Fruit fly (Drosophila melanogaster): ENCODE measurements around the gene CG9705.

Gene CG9705

dm6 chr3L:16779704-16780173 lies at the start of gene CG9705, which contains the start of gene mus302:
TSS of gene CG9705 (plus strand) at chr3L:16780100.
TSS of gene mus302 (minus strand) at chr3L:16779736.
- no peak for TF ChIP-seq psq (optimal IDR thresholded peaks at IDR 0.05)
- TF ChIP-seq Sin3A (optimal IDR thresholded peaks at IDR 0.05), result no peak
- no peak for TF ChIP-seq Myc (optimal IDR thresholded peaks at IDR 0.05)
- no peak for TF ChIP-seq h (optimal IDR thresholded peaks at IDR 0.05)
- TF ChIP-seq ttk (optimal IDR thresholded peaks at IDR 0.05), result no peak
- TF ChIP-seq insv (optimal IDR thresholded peaks at IDR 0.05), result no peak

- TF ChIP-seq ttk (optimal IDR thresholded peaks at IDR 0.05), result no peak
- no peak for TF ChIP-seq insv (optimal IDR thresholded peaks at IDR 0.05)
- TF ChIP-seq h (optimal IDR thresholded peaks at IDR 0.05), result no peak
- no peak for TF ChIP-seq Myc (optimal IDR thresholded peaks at IDR 0.05)
- TF ChIP-seq Sin3A (optimal IDR thresholded peaks at IDR 0.05), result no peak
- TF ChIP-seq psq (optimal IDR thresholded peaks at IDR 0.05), result no peak
Observed at dm6 chr3L:16730645-16731044, 49.3 kb upstream of the CG9705 start, which contains the start of gene Dbp73D. TSS of gene Dbp73D (minus strand) at chr3L:16730818.

- TF ChIP-seq h (optimal IDR thresholded peaks at IDR 0.05), result no peak
- TF ChIP-seq Sin3A (optimal IDR thresholded peaks at IDR 0.05), result no peak
- no peak for TF ChIP-seq Myc (optimal IDR thresholded peaks at IDR 0.05)
- TF ChIP-seq insv (optimal IDR thresholded peaks at IDR 0.05), result no peak
- no peak for TF ChIP-seq psq (optimal IDR thresholded peaks at IDR 0.05)
- no peak for TF ChIP-seq ttk (optimal IDR thresholded peaks at IDR 0.05)
Observed at dm6 chr3L:16733246-16733645, 46.7 kb upstream of the CG9705 start, which contains the start of gene CG9701. TSS of gene CG9701 (plus strand) at chr3L:16733546.

- TF ChIP-seq psq (optimal IDR thresholded peaks at IDR 0.05), result no peak
- no peak for TF ChIP-seq Myc (optimal IDR thresholded peaks at IDR 0.05)
- TF ChIP-seq h (optimal IDR thresholded peaks at IDR 0.05), result no peak
- TF ChIP-seq ttk (optimal IDR thresholded peaks at IDR 0.05), result no peak
- no peak for TF ChIP-seq Sin3A (optimal IDR thresholded peaks at IDR 0.05)
- no peak for TF ChIP-seq insv (optimal IDR thresholded peaks at IDR 0.05)
Observed at dm6 chr3L:16741660-16742059, 38.2 kb upstream of the CG9705 start.

- TF ChIP-seq psq (optimal IDR thresholded peaks at IDR 0.05) (no peak), Sin3A (optimal IDR thresholded peaks at IDR 0.05) (no peak), Myc (optimal IDR thresholded peaks at IDR 0.05) (no peak), ttk (optimal IDR thresholded peaks at IDR 0.05) (no peak), h (optimal IDR thresholded peaks at IDR 0.05) (no peak), insv (optimal IDR thresholded peaks at IDR 0.05) (no peak)
Observed at dm6 chr3L:16743906-16744704, 35.8 kb upstream of the CG9705 start.

dm6 chr3L:16746586-16747383 lies 33.1 kb upstream of the CG9705 start:
- no peak for TF ChIP-seq insv (optimal IDR thresholded peaks at IDR 0.05)

- TF ChIP-seq h (optimal IDR thresholded peaks at IDR 0.05), result no peak
- no peak for TF ChIP-seq insv (optimal IDR thresholded peaks at IDR 0.05)
- TF ChIP-seq ttk (optimal IDR thresholded peaks at IDR 0.05), result no peak
- no peak for TF ChIP-seq Sin3A (optimal IDR thresholded peaks at IDR 0.05)
- TF ChIP-seq Myc (optimal IDR thresholded peaks at IDR 0.05), result no peak
- TF ChIP-seq psq (optimal IDR thresholded peaks at IDR 0.05), result no peak
Observed at dm6 chr3L:16748343-16748742, 31.6 kb upstream of the CG9705 start.

dm6 chr3L:16749726-16750125 lies 30.2 kb upstream of the CG9705 start:
- TF ChIP-seq ttk (optimal IDR thresholded peaks at IDR 0.05) (no peak), h (optimal IDR thresholded peaks at IDR 0.05) (no peak), insv (optimal IDR thresholded peaks at IDR 0.05) (no peak), Myc (optimal IDR thresholded peaks at IDR 0.05) (no peak), psq (optimal IDR thresholded peaks at IDR 0.05) (no peak), Sin3A (optimal IDR thresholded peaks at IDR 0.05) (no peak)

dm6 chr3L:16750750-16751149 lies 29.1 kb upstream of the CG9705 start:
- TF ChIP-seq psq (optimal IDR thresholded peaks at IDR 0.05) (no peak), ttk (optimal IDR thresholded peaks at IDR 0.05) (no peak), insv (optimal IDR thresholded peaks at IDR 0.05) (no peak), Myc (optimal IDR thresholded peaks at IDR 0.05) (no peak), h (optimal IDR thresholded peaks at IDR 0.05) (no peak), Sin3A (optimal IDR thresholded peaks at IDR 0.05) (no peak)

dm6 chr3L:16751487-16752054 lies 28.3 kb upstream of the CG9705 start:
- no peak for TF ChIP-seq ttk (optimal IDR thresholded peaks at IDR 0.05)
- TF ChIP-seq h (optimal IDR thresholded peaks at IDR 0.05), result no peak
- no peak for TF ChIP-seq Sin3A (optimal IDR thresholded peaks at IDR 0.05)
- TF ChIP-seq insv (optimal IDR thresholded peaks at IDR 0.05), result no peak
- TF ChIP-seq psq (optimal IDR thresholded peaks at IDR 0.05), result no peak

- TF ChIP-seq Myc (optimal IDR thresholded peaks at IDR 0.05) (no peak), psq (optimal IDR thresholded peaks at IDR 0.05) (no peak), insv (optimal IDR thresholded peaks at IDR 0.05) (no peak), h (optimal IDR thresholded peaks at IDR 0.05) (no peak), ttk (optimal IDR thresholded peaks at IDR 0.05) (no peak), Sin3A (optimal IDR thresholded peaks at IDR 0.05) (no peak)
Observed at dm6 chr3L:16752402-16753096, 27.4 kb upstream of the CG9705 start.
